Worm (Caenorhabditis elegans) whole organism, L4 larva: ENCODE measurements around the gene srw-120.

Source experiments
- D1046.2 ChIP-seq: fragments of 200-800 bp; sonication (Bioruptor generic); IDR thresholded peaks from 2 replicates; pipeline ENCODE4 v1.3.6; 2022; ENCODE audit warnings: missing genetic modification characterization, missing compliant biosample characterization
- F10B5.3 ChIP-seq: sonication (generic microtip); optimal IDR thresholded peaks from 2 replicates; lab custom pipeline; 2016; ENCODE audit warnings: mild to moderate bottlenecking, missing genetic modification characterization, missing compliant biosample characterization
- F26F4.8 ChIP-seq: fragments of 200-800 bp; sonication (Bioruptor generic); conservative IDR thresholded peaks from 2 replicates; pipeline ENCODE4 v1.3.6; 2022; ENCODE audit warnings: missing genetic modification characterization, missing compliant biosample characterization
- F37D6.2 ChIP-seq: sonication (generic microtip); optimal IDR thresholded peaks from 2 replicates; lab custom pipeline; 2016; ENCODE audit warnings: mild to moderate bottlenecking, missing genetic modification characterization, missing compliant biosample characterization
- F44E2.7 ChIP-seq: fragments of 200-800 bp; sonication (Bioruptor generic); IDR thresholded peaks from 2 replicates; pipeline ENCODE4 v2.1.2; 2022; ENCODE audit warnings: missing genetic modification characterization, missing compliant biosample characterization
- T26A8.4 ChIP-seq: fragments of 200-800 bp; sonication (Bioruptor generic); IDR thresholded peaks from 2 replicates; pipeline ENCODE4 v1.3.6; 2022; ENCODE audit warnings: missing genetic modification characterization, missing compliant biosample characterization
- Y5F2A.4 ChIP-seq: fragments of 200-800 bp; sonication (Bioruptor generic); optimal IDR thresholded peaks from 2 replicates; lab custom pipeline; 2018; ENCODE audit warnings: mild to moderate bottlenecking, missing genetic modification characterization, missing compliant biosample characterization
- ceh-20 ChIP-seq: fragments of 200-800 bp; sonication (Bioruptor generic); IDR thresholded peaks from 2 replicates; pipeline ENCODE4 v1.3.6; 2022; ENCODE audit warnings: missing genetic modification reagents, missing genetic modification characterization, missing compliant biosample characterization
- ceh-82 ChIP-seq: sonication (generic microtip); optimal IDR thresholded peaks from 2 replicates; lab custom pipeline; 2017; ENCODE audit warnings: missing biosample characterization, missing genetic modification characterization
- ces-1 ChIP-seq: fragments of 150-350 bp; sonication (generic microtip); optimal IDR thresholded peaks from 4 replicates; lab custom pipeline; 2014; ENCODE audit warnings: missing biosample characterization, missing genetic modification reagents, missing genetic modification characterization
- cey-2 ChIP-seq: sonication (generic microtip); optimal IDR thresholded peaks from 3 replicates; lab custom pipeline; 2017; ENCODE audit warnings: missing genetic modification characterization, mild to moderate bottlenecking, missing compliant biosample characterization, antibody characterized with exemption, borderline replicate concordance; ENCODE audit not compliant: insufficient read depth
- daf-16 ChIP-seq, 3 experiments: sonication (generic microtip); optimal IDR thresholded peaks; 2 replicates each; lab custom pipeline; 2016 to 2017; ENCODE audit warnings: missing genetic modification characterization in 3 of 3, missing genetic modification reagents in 3 of 3, mild to moderate bottlenecking in 2 of 3, missing compliant biosample characterization in 2 of 3, missing biosample characterization in 1 of 3, moderate library complexity in 1 of 3
- dmd-6 ChIP-seq: fragments of 200-800 bp; sonication (Bioruptor generic); IDR thresholded peaks from 2 replicates; pipeline ENCODE4 v1.3.6; 2022; ENCODE audit warnings: missing genetic modification reagents, missing genetic modification characterization, missing compliant biosample characterization
- dpl-1 ChIP-seq: fragments of 150-350 bp; optimal IDR thresholded peaks from 2 replicates; lab custom pipeline; 2014; ENCODE audit warnings: missing biosample characterization, missing genetic modification reagents, missing genetic modification characterization
- dve-1 ChIP-seq: sonication (generic microtip); optimal IDR thresholded peaks from 2 replicates; lab custom pipeline; 2017; ENCODE audit warnings: antibody characterized with exemption, mild to moderate bottlenecking, missing genetic modification characterization, missing compliant biosample characterization; ENCODE audit not compliant: insufficient read depth
- fkh-10 ChIP-seq: fragments of 150-350 bp; optimal IDR thresholded peaks from 2 replicates; lab custom pipeline; 2014; ENCODE audit warnings: missing biosample characterization, missing genetic modification reagents, missing genetic modification characterization
- hlh-30 ChIP-seq: sonication (generic microtip); optimal IDR thresholded peaks from 2 replicates; lab custom pipeline; 2017; ENCODE audit warnings: antibody characterized with exemption, mild to moderate bottlenecking, missing genetic modification characterization, missing compliant biosample characterization; ENCODE audit not compliant: insufficient read depth
- lim-7 ChIP-seq: fragments of 200-800 bp; sonication (Bioruptor generic); IDR thresholded peaks from 2 replicates; pipeline ENCODE4 v1.3.6; 2022; ENCODE audit warnings: missing genetic modification characterization, missing compliant biosample characterization
- lin-13 ChIP-seq: fragments of 150-350 bp; optimal IDR thresholded peaks from 2 replicates; lab custom pipeline; 2014; ENCODE audit warnings: missing biosample characterization, missing genetic modification reagents, missing genetic modification characterization
- lin-29 ChIP-seq: fragments of 200-800 bp; sonication (Bioruptor generic); IDR thresholded peaks from 2 replicates; pipeline ENCODE4 v1.3.6; 2022; ENCODE audit warnings: missing genetic modification reagents, missing genetic modification characterization, missing compliant biosample characterization
- lin-38 ChIP-seq: fragments of 200-800 bp; sonication (Bioruptor generic); IDR thresholded peaks from 2 replicates; pipeline ENCODE4 v1.3.6; 2022; ENCODE audit warnings: missing genetic modification reagents, missing genetic modification characterization, missing compliant biosample characterization
- lsy-2 ChIP-seq, 2 experiments: fragments of 150-350 bp in 1 of 2; sonication (generic microtip) in 1 of 2; optimal IDR thresholded peaks; 2 replicates each; lab custom pipeline; 2014 to 2017; ENCODE audit warnings: missing biosample characterization in 2 of 2, missing genetic modification characterization in 2 of 2
- madf-5 ChIP-seq, 2 experiments: fragments of 200-800 bp; sonication (Bioruptor generic); IDR thresholded peaks; 2 replicates each; pipeline ENCODE4 v1.3.6; 2022; ENCODE audit warnings: missing compliant biosample characterization in 2 of 2, missing genetic modification characterization in 2 of 2
- mep-1 ChIP-seq: fragments of 150-350 bp; sonication (generic microtip); optimal IDR thresholded peaks from 3 replicates; lab custom pipeline; 2014; ENCODE audit warnings: missing biosample characterization, missing genetic modification characterization
- mxl-2 ChIP-seq: fragments of 200-800 bp; sonication (Bioruptor generic); conservative IDR thresholded peaks from 2 replicates; pipeline ENCODE4 v1.3.6; 2022; ENCODE audit warnings: missing genetic modification reagents, missing genetic modification characterization, missing compliant biosample characterization
- mxl-3 ChIP-seq: fragments of 200-800 bp; sonication (Bioruptor generic); optimal IDR thresholded peaks from 2 replicates; lab custom pipeline; 2018; ENCODE audit warnings: mild to moderate bottlenecking, missing genetic modification characterization, missing compliant biosample characterization
- nhr-10 ChIP-seq: fragments of 150-350 bp; optimal IDR thresholded peaks from 2 replicates; lab custom pipeline; 2014; ENCODE audit warnings: missing biosample characterization, missing genetic modification characterization
- nhr-111 ChIP-seq: fragments of 200-800 bp; sonication (Bioruptor generic); optimal IDR thresholded peaks from 2 replicates; lab custom pipeline; 2018; ENCODE audit warnings: mild to moderate bottlenecking, missing genetic modification characterization, missing compliant biosample characterization
- nhr-48 ChIP-seq: sonication (generic microtip); optimal IDR thresholded peaks from 2 replicates; lab custom pipeline; 2016; ENCODE audit warnings: mild to moderate bottlenecking, missing genetic modification characterization, missing compliant biosample characterization
- nhr-6 ChIP-seq: fragments of 150-350 bp; optimal IDR thresholded peaks from 2 replicates; lab custom pipeline; 2014; ENCODE audit warnings: missing biosample characterization, missing genetic modification characterization
- nhr-77 ChIP-seq: fragments of 150-350 bp; optimal IDR thresholded peaks from 2 replicates; lab custom pipeline; 2014; ENCODE audit warnings: missing biosample characterization, missing genetic modification characterization
- pha-4 ChIP-seq, 2 experiments: fragments of 150-350 bp in 1 of 2; fragments of 200-800 bp in 1 of 2; sonication (Bioruptor generic) in 1 of 2; IDR thresholded peaks in 1 of 2; optimal IDR thresholded peaks in 1 of 2; 2 replicates each; pipeline versions ENCODE4 v1.3.6 to Lab custom; 2014 to 2022; ENCODE audit warnings: missing genetic modification characterization in 2 of 2, missing genetic modification reagents in 2 of 2, missing biosample characterization in 1 of 2, missing compliant biosample characterization in 1 of 2
- php-3 ChIP-seq: fragments of 200-800 bp; sonication (Bioruptor generic); IDR thresholded peaks from 2 replicates; pipeline ENCODE4 v1.3.6; 2022; ENCODE audit warnings: missing genetic modification reagents, missing genetic modification characterization, missing compliant biosample characterization
- sdz-12 ChIP-seq: fragments of 200-800 bp; sonication (Bioruptor generic); optimal IDR thresholded peaks from 2 replicates; lab custom pipeline; 2018; ENCODE audit warnings: mild to moderate bottlenecking, missing genetic modification characterization, missing compliant biosample characterization
- unc-62 ChIP-seq, 3 experiments: fragments of 150-350 bp in 1 of 3; sonication (generic microtip); optimal IDR thresholded peaks in 2 of 3; peaks in 1 of 3; 1 replicate in 1 of 3; 2 replicates in 2 of 3; lab custom pipeline; 2014 to 2017; ENCODE audit warnings: missing biosample characterization in 3 of 3, missing genetic modification characterization in 3 of 3, missing genetic modification reagents in 3 of 3, missing genotype in 1 of 3
- zip-2 ChIP-seq: fragments of 150-350 bp; optimal IDR thresholded peaks from 2 replicates; lab custom pipeline; 2014; ENCODE audit warnings: missing biosample characterization, missing genetic modification characterization
- ztf-11 ChIP-seq: fragments of 150-350 bp; optimal IDR thresholded peaks from 2 replicates; lab custom pipeline; 2014; ENCODE audit warnings: missing biosample characterization, missing genetic modification characterization
- ztf-7 ChIP-seq: fragments of 150-350 bp; optimal IDR thresholded peaks from 2 replicates; lab custom pipeline; 2014; ENCODE audit warnings: missing biosample characterization, missing genetic modification characterization

Gene srw-120

DNA sequence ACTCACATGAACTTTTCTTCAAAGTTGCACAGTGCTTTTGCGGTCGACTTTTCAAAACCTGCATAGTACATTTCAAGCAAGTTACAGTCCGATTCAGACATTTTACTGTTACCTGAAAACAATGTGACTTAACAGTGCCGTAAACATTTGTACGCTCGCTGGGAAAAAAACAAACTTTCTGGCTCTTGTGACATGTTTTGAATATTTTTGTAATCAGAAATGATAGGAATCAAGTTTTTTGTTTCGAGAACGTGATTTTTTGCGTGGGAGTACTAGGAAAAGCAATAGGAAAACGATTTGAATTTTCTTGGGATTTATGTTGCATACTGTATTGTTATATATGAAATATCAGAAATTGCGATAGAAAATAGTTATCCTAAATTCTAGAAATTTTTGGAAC, at the start of gene srw-120:
srw-120 (minus strand) TSS at position 101 of the 400 bp plus-strand sequence.
- no peak for TF ChIP-seq nhr-111 (GFP tag; lab: Kevin White, UChicago)
- TF ChIP-seq lim-7 (GFP tag; lab: Robert Waterston, UW): no peak
- no peak for TF ChIP-seq dmd-6 (GFP tag; lab: Robert Waterston, UW)
- no peak for TF ChIP-seq F10B5.3 (tag; lab: Kevin White, UChicago)
- no peak for TF ChIP-seq F44E2.7
- TF ChIP-seq dve-1 (tag; lab: Kevin White, UChicago): no peak
- TF ChIP-seq Y5F2A.4: no peak
- no peak for TF ChIP-seq D1046.2 (GFP tag; lab: Robert Waterston, UW)
- no peak for TF ChIP-seq T26A8.4 (GFP tag; lab: Robert Waterston, UW)
- TF ChIP-seq mxl-2 (GFP tag; lab: Robert Waterston, UW): no peak
- no peak for TF ChIP-seq unc-62 (GFP tag; optimal IDR thresholded peaks at IDR 0.05 in 1 of 2; lab: Kevin White, UChicago)
- no peak for TF ChIP-seq unc-62 (tag; optimal IDR thresholded peaks at IDR 0.05; lab: Kevin White, UChicago)
- no peak for TF ChIP-seq lin-29 (GFP tag; lab: Robert Waterston, UW)
- TF ChIP-seq hlh-30 (tag; lab: Kevin White, UChicago): no peak
- TF ChIP-seq php-3 (GFP tag; lab: Robert Waterston, UW): no peak
- no peak for TF ChIP-seq dpl-1 (GFP tag; lab: Kevin White, UChicago)
- no peak for TF ChIP-seq nhr-77 (tag; lab: Kevin White, UChicago)

DNA sequence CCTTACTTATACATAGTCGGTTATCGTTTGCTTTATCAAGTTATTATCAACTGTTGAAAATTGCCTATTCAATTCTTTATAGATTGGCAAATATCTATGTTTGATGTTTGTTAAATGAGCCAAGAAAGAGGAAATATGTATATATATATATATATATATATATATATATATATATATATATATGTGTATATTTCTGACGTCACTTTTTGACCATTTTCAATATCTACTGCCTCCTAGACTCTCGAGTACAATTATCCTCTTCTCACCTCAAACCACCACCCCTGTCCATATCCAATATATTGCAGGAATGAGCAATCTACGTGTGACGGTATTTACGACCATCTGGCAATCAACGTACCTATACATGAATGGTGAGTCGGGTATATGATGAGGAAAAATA, 48.8 kb upstream of the srw-120 start, which contains the start of gene F59D6.1:
F59D6.1 (plus strand) TSS at position 301 of the 400 bp plus-strand sequence.
- TF ChIP-seq ztf-11 (tag; lab: Kevin White, UChicago) (no peak), mxl-2 (GFP tag; lab: Robert Waterston, UW) (no peak), lin-38 (GFP tag; lab: Robert Waterston, UW) (no peak), pha-4 (GFP tag; IDR thresholded peaks at IDR 0.05; lab: Robert Waterston, UW) (no peak), pha-4 (tag; optimal IDR thresholded peaks at IDR 0.05; lab: Kevin White, UChicago) (no peak), ces-1 (GFP tag; lab: Kevin White, UChicago) (no peak), F26F4.8 (GFP tag; lab: Robert Waterston, UW) (no peak), F37D6.2 (tag; lab: Kevin White, UChicago) (no peak), nhr-6 (tag; lab: Kevin White, UChicago) (no peak), sdz-12 (no peak), nhr-10 (tag; lab: Kevin White, UChicago) (no peak), F10B5.3 (tag; lab: Kevin White, UChicago) (no peak), fkh-10 (GFP tag; lab: Kevin White, UChicago) (no peak), mxl-3 (GFP tag; lab: Kevin White, UChicago) (no peak), madf-5 (GFP tag; IDR thresholded peaks at IDR 0.05; lab: Robert Waterston, UW) (no peak), lin-13 (GFP tag; lab: Kevin White, UChicago) (no peak), ceh-82 (tag; lab: Kevin White, UChicago) (no peak), lsy-2 (tag; optimal IDR thresholded peaks at IDR 0.05; lab: Kevin White, UChicago) (no peak)

DNA sequence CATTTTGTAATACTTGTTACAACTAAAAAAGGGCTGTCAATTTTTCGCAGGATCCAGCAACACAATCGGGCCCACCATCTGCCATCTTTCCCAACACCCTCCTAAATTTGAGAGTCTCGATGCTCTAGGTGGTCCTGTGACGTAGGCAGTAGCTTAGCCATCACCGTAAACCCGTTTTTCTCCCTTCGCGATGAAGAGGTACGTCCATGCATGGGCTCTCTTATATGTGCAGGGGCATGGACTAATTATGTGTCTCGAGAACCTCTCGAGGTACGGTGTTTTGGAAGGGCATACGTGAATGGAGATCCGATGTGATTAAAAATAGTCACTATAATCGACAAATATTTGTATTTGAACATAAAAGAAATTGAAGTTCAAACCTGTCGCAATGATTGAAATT, 44.9 kb upstream of the srw-120 start:
- TF ChIP-seq daf-16 (GFP tag; optimal IDR thresholded peaks at IDR 0.05; lab: Kevin White, UChicago) (no peak), daf-16 (tag; optimal IDR thresholded peaks at IDR 0.05; lab: Kevin White, UChicago) (no peak)

DNA sequence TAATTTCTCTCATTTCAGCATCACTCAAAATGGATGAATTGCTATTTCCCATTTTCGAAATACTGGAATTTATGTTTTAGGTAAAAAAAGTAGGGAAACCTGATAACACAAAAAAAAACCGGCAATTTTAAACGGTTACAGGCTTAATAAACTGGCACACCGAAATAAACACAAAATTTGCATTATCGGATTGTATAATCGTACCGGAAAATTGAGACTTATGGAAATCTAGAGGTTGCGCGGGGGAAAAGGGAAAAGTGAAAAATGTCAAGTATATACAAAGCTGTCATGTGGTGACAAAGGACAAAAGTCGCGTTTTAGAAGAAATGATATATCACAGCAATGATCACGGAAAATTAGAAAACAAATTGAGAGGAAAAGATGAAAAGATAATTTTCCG, 43.3 kb upstream of the srw-120 start, which contains the start of gene chpf-2:
chpf-2 (minus strand) TSS at position 101 of the 400 bp plus-strand sequence.
- no peak for TF ChIP-seq mep-1
- no peak for TF ChIP-seq ceh-20 (GFP tag; lab: Robert Waterston, UW)
- TF ChIP-seq nhr-48 (tag; lab: Kevin White, UChicago): no peak
- no peak for TF ChIP-seq ceh-82 (tag; lab: Kevin White, UChicago)
- no peak for TF ChIP-seq fkh-10 (GFP tag; lab: Kevin White, UChicago)
- TF ChIP-seq lin-13 (GFP tag; lab: Kevin White, UChicago): no peak
- TF ChIP-seq mxl-3 (GFP tag; lab: Kevin White, UChicago): no peak
- TF ChIP-seq sdz-12: no peak
- TF ChIP-seq cey-2 (tag; lab: Kevin White, UChicago): no peak
- no peak for TF ChIP-seq zip-2 (tag; lab: Kevin White, UChicago)
- no peak for TF ChIP-seq ztf-7
